Fruit fly (Drosophila melanogaster): ENCODE results near the gene Fhos.

Fhos gene

DNA sequence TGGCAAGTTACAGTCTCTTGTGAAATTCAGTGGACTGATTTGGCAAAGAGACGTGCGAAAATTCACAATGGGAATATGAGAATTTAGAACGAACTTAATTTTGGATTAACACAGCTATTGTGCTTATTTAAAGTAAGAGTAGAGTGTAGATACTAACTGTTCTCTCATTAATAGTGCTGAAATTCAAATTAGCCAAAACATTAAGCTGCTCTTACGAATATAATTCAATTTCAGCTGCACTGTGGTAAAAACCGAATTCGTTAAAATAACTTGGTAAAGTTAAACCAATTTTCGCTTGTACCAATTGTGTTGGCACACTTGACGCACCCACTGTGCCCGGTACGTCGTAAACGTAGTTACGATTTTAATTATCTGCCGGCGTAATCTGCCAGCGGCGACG, 14.5 kb downstream of the Fhos start (continued):
- no peak for TF ChIP-seq hkb (optimal IDR thresholded peaks at IDR 0.05)
- TF ChIP-seq hkb (GFP tag; IDR thresholded peaks at IDR 0.05) = no peak
- TF ChIP-seq Hsf (GFP tag; optimal IDR thresholded peaks at IDR 0.05) = peak; percentile 24
- TF ChIP-seq Side (GFP tag; optimal IDR thresholded peaks at IDR 0.05) = peak; percentile 32
- no peak for TF ChIP-seq ttk (GFP tag; IDR thresholded peaks at IDR 0.05)
- peak; percentile 12 for TF ChIP-seq CG18011 (GFP tag; optimal IDR thresholded peaks at IDR 0.05)
- peak; percentile 24 for TF ChIP-seq CG18476 (GFP tag; optimal IDR thresholded peaks at IDR 0.05)
- TF ChIP-seq CG1647 (GFP tag; optimal IDR thresholded peaks at IDR 0.05) = no peak
- TF ChIP-seq CG10209 (GFP tag; optimal IDR thresholded peaks at IDR 0.05) = peak; percentile 42
- TF ChIP-seq CG13624 (GFP tag; optimal IDR thresholded peaks at IDR 0.05) = peak; percentile 21
- peak; percentile 14 for TF ChIP-seq CG17359 (tag; optimal IDR thresholded peaks at IDR 0.05)
- TF ChIP-seq CG10147 (GFP tag; optimal IDR thresholded peaks at IDR 0.05) = no peak
- TF ChIP-seq CG11398 (GFP tag; optimal IDR thresholded peaks at IDR 0.05) = no peak
- peak; percentile 57 for TF ChIP-seq CG7786 (GFP tag; optimal IDR thresholded peaks at IDR 0.05)
- no peak for TF ChIP-seq CG4404 (GFP tag; IDR thresholded peaks at IDR 0.05)
- peak; percentile 69 for TF ChIP-seq CG30403 (GFP tag; optimal IDR thresholded peaks at IDR 0.05)
- no peak for TF ChIP-seq otp (GFP tag; IDR thresholded peaks at IDR 0.05)
- TF ChIP-seq da (GFP tag; optimal IDR thresholded peaks at IDR 0.05) = no peak
- TF ChIP-seq CG1233 (GFP tag; optimal IDR thresholded peaks at IDR 0.05) = peak; percentile 47
- TF ChIP-seq CG12219 (GFP tag; optimal IDR thresholded peaks at IDR 0.05) = peak; percentile 35
- TF ChIP-seq CG4617 (GFP tag; optimal IDR thresholded peaks at IDR 0.05; ENCODE audit: borderline replicate concordance) = no peak
- no peak for TF ChIP-seq sna (GFP tag; IDR thresholded peaks at IDR 0.05; ENCODE audit: partially characterized antibody)
- TF ChIP-seq Sin3A (optimal IDR thresholded peaks at IDR 0.05) = no peak
- no peak for TF ChIP-seq CG18764 (GFP tag; optimal IDR thresholded peaks at IDR 0.05)
- peak; percentile 23 for TF ChIP-seq CG12155 (GFP tag; optimal IDR thresholded peaks at IDR 0.05)
- no peak for TF ChIP-seq sug (tag; optimal IDR thresholded peaks at IDR 0.05)
- TF ChIP-seq gsb (GFP tag; IDR thresholded peaks at IDR 0.05) = peak; percentile 17; the same call in 1 of the 2 replicates
- TF ChIP-seq CG34422 (GFP tag; IDR thresholded peaks at IDR 0.05) = no peak
- TF ChIP-seq repo (GFP tag; optimal IDR thresholded peaks at IDR 0.05) = no peak
- peak; percentile 19 for TF ChIP-seq CG2712 (tag; optimal IDR thresholded peaks at IDR 0.05)
- TF ChIP-seq Neu2 (GFP tag; optimal IDR thresholded peaks at IDR 0.05; ENCODE audit: borderline replicate concordance) = no peak
- no peak for TF ChIP-seq sim (GFP tag; IDR thresholded peaks at IDR 0.05)
- TF ChIP-seq Dref (GFP tag; IDR thresholded peaks at IDR 0.05) = no peak
- no peak for TF ChIP-seq sens-2 (GFP tag; IDR thresholded peaks at IDR 0.05)
- peak; percentile 57 for TF ChIP-seq CG9727 (GFP tag; optimal IDR thresholded peaks at IDR 0.05)
- TF ChIP-seq fu2 (GFP tag; optimal IDR thresholded peaks at IDR 0.05) = peak; percentile 46
- no peak for TF ChIP-seq croc (GFP tag; conservative IDR thresholded peaks at IDR 0.05)
- TF ChIP-seq CG6791 (GFP tag; IDR thresholded peaks at IDR 0.05; ENCODE audit: partially characterized antibody) = no peak
- TF ChIP-seq ro (GFP tag; IDR thresholded peaks at IDR 0.05) = no peak
- TF ChIP-seq Aef1 (GFP tag; IDR thresholded peaks at IDR 0.05) = no peak; the same call in 2 of the 3 replicates
- no peak for TF ChIP-seq CG2199 (GFP tag; IDR thresholded peaks at IDR 0.05)
- TF ChIP-seq wdn (GFP tag; IDR thresholded peaks at IDR 0.05) = no peak
- no peak for TF ChIP-seq gcm (GFP tag; optimal IDR thresholded peaks at IDR 0.05)
- TF ChIP-seq CG7271 (tag; optimal IDR thresholded peaks at IDR 0.05) = no peak
- no peak for TF ChIP-seq CkIIα-i1 (GFP tag; IDR thresholded peaks at IDR 0.05)
- TF ChIP-seq CG8388 (GFP tag; optimal IDR thresholded peaks at IDR 0.05) = peak; percentile 74
- no peak for TF ChIP-seq CG31365 (tag; optimal IDR thresholded peaks at IDR 0.05)
- TF ChIP-seq Blimp-1 (GFP tag; optimal IDR thresholded peaks at IDR 0.05) = no peak
- TF ChIP-seq gro (GFP tag; optimal IDR thresholded peaks at IDR 0.05) = no peak
- TF ChIP-seq gem (tag; optimal IDR thresholded peaks at IDR 0.05) = peak; percentile 60
- TF ChIP-seq CG12104 (GFP tag; optimal IDR thresholded peaks at IDR 0.05) = peak; percentile 16
- TF ChIP-seq Vsx1 (GFP tag; optimal IDR thresholded peaks at IDR 0.05) = peak; percentile 39

Measured in whole organism, embryonic.